Worm (Caenorhabditis elegans) whole organism, late embryonic: Measurements from ENCODE around the gene cdc-14.
A peak's percentile ranks its signal among the peaks of the same experiment; 100 is the strongest.

Experiments used
- F13H6.1 ChIP-seq: sonication (generic microtip); optimal IDR thresholded peaks from 2 replicates; lab custom pipeline; 2016; ENCODE audit warnings: missing genetic modification characterization, missing compliant biosample characterization
- dve-1 ChIP-seq: sonication (generic microtip); optimal IDR thresholded peaks from 2 replicates; lab custom pipeline; 2017; ENCODE audit warnings: antibody characterized with exemption, mild to moderate bottlenecking, missing genetic modification characterization, missing compliant biosample characterization
- elt-2 ChIP-seq: sonication (generic microtip); optimal IDR thresholded peaks from 2 replicates; lab custom pipeline; 2016; ENCODE audit warnings: missing genetic modification reagents, missing genetic modification characterization, missing compliant biosample characterization
- fkh-10 ChIP-seq: fragments of 150-350 bp; optimal IDR thresholded peaks from 2 replicates; lab custom pipeline; 2014; ENCODE audit warnings: missing biosample characterization, missing genetic modification reagents, missing genetic modification characterization
- hlh-6 ChIP-seq: sonication (generic microtip); optimal IDR thresholded peaks from 2 replicates; lab custom pipeline; 2016; ENCODE audit warnings: missing genotype, missing genetic modification characterization, missing compliant biosample characterization
- mec-3 ChIP-seq: sonication (generic microtip); optimal IDR thresholded peaks from 2 replicates; lab custom pipeline; 2016; ENCODE audit warnings: borderline replicate concordance, missing genetic modification characterization, missing compliant biosample characterization
- nhr-11 ChIP-seq: fragments of 150-350 bp; optimal IDR thresholded peaks from 2 replicates; lab custom pipeline; 2014; ENCODE audit warnings: missing biosample characterization, missing genetic modification characterization
- npax-4 ChIP-seq: sonication (generic microtip); optimal IDR thresholded peaks from 2 replicates; lab custom pipeline; 2016; ENCODE audit warnings: missing genetic modification characterization, missing compliant biosample characterization
- unc-86 ChIP-seq: sonication (generic microtip); optimal IDR thresholded peaks from 2 replicates; lab custom pipeline; 2016; ENCODE audit warnings: missing genetic modification characterization, missing compliant biosample characterization

ce11 chrII:5619298-5619697, 26.1 kb upstream of the cdc-14 start, which contains the start of gene dhs-6:
- no peak for TF ChIP-seq nhr-11 (tag; lab: Kevin White, UChicago)
- no peak for TF ChIP-seq hlh-6 (tag; lab: Kevin White, UChicago)
- no peak for TF ChIP-seq npax-4 (tag; lab: Kevin White, UChicago)
- TF ChIP-seq elt-2 (tag; lab: Kevin White, UChicago) = peak; percentile 45
- no peak for TF ChIP-seq mec-3 (tag; lab: Kevin White, UChicago)
- no peak for TF ChIP-seq dve-1
- TF ChIP-seq F13H6.1 = no peak
- no peak for TF ChIP-seq unc-86
- no peak for TF ChIP-seq fkh-10 (GFP tag; lab: Kevin White, UChicago)
